Worm (Caenorhabditis elegans): ENCODE results near the gene swsn-3.

swsn-3 gene

ce11 chrIII:2786740-2787139, 18.3 kb upstream of the swsn-3 start, which contains the start of gene nduc-2 (continued):
- no peak for TF ChIP-seq snpc-1.3 (tag; optimal IDR thresholded peaks at IDR 0.05; ENCODE audit: insufficient read depth)
- TF ChIP-seq Y67H2A.10 (GFP tag; conservative IDR thresholded peaks at IDR 0.05) = no peak
- TF ChIP-seq K12H6.12 (tag; optimal IDR thresholded peaks at IDR 0.05) = no peak
- no peak for TF ChIP-seq lin-54 (GFP tag; optimal IDR thresholded peaks at IDR 0.05)
- TF ChIP-seq lir-1 (GFP tag; conservative IDR thresholded peaks at IDR 0.05) = no peak
- TF ChIP-seq madf-10 (tag; optimal IDR thresholded peaks at IDR 0.05) = no peak
- TF ChIP-seq lin-26 (GFP tag; IDR thresholded peaks at IDR 0.05) = no peak
- no peak for TF ChIP-seq T26A5.8 (tag; optimal IDR thresholded peaks at IDR 0.05)
- no peak for TF ChIP-seq F57C9.4 (tag; optimal IDR thresholded peaks at IDR 0.05)
- no peak for TF ChIP-seq nhr-179 (tag; optimal IDR thresholded peaks at IDR 0.05)
- 0 out of 2 replicates have a peak, but pooled peaks have one; percentile 51 for TF ChIP-seq lag-1 (GFP tag; IDR thresholded peaks at IDR 0.05)
- TF ChIP-seq atf-7 (tag; optimal IDR thresholded peaks at IDR 0.05) = no peak
- TF ChIP-seq ztf-6 (GFP tag; IDR thresholded peaks at IDR 0.05) = no peak
- TF ChIP-seq nfya-1 (tag; optimal IDR thresholded peaks at IDR 0.05; ENCODE audit: borderline replicate concordance, insufficient read depth) = no peak
- no peak for TF ChIP-seq hlh-12 (tag; optimal IDR thresholded peaks at IDR 0.05)
- TF ChIP-seq efl-1 (GFP tag; optimal IDR thresholded peaks at IDR 0.05) = no peak
- TF ChIP-seq F49E8.2 (tag; optimal IDR thresholded peaks at IDR 0.05; ENCODE audit: insufficient read depth) = no peak
- TF ChIP-seq B0336.3 (GFP tag; IDR thresholded peaks at IDR 0.05) = peak; percentile 70; the same call in 1 of the 2 replicates
- no peak for TF ChIP-seq ztf-3 (GFP tag; optimal IDR thresholded peaks at IDR 0.05)
- TF ChIP-seq somi-1 (GFP tag; optimal IDR thresholded peaks at IDR 0.05) = no peak
- TF ChIP-seq mel-28 (tag; optimal IDR thresholded peaks at IDR 0.05; ENCODE audit: borderline replicate concordance) = no peak
- TF ChIP-seq D2030.7 (GFP tag; IDR thresholded peaks at IDR 0.05) = 0 out of 2 replicates have a peak, but pooled peaks have one; percentile 10
- TF ChIP-seq lsl-1 (GFP tag; optimal IDR thresholded peaks at IDR 0.05) = no peak
- no peak for TF ChIP-seq unc-62 (GFP tag; optimal IDR thresholded peaks at IDR 0.05)
- no peak for TF ChIP-seq rcor-1 (GFP tag; IDR thresholded peaks at IDR 0.05)
- no peak for TF ChIP-seq bed-1 (GFP tag; IDR thresholded peaks at IDR 0.05)
- TF ChIP-seq attf-6 (GFP tag; IDR thresholded peaks at IDR 0.05) = 0 out of 2 replicates have a peak, but pooled peaks have one; percentile 54
- TF ChIP-seq nhr-80 (tag; optimal IDR thresholded peaks at IDR 0.05) = no peak
- TF ChIP-seq F33H1.4 (GFP tag; IDR thresholded peaks at IDR 0.05) = no peak
- TF ChIP-seq repo-1 (tag; optimal IDR thresholded peaks at IDR 0.05) = peak; percentile 5
- no peak for TF ChIP-seq dpff-1 (tag; optimal IDR thresholded peaks at IDR 0.05)
- 0 out of 2 replicates have a peak, but pooled peaks have one; percentile 15 for TF ChIP-seq C17E4.6 (GFP tag; IDR thresholded peaks at IDR 0.05)
- no peak for TF ChIP-seq F55B11.4 (tag; optimal IDR thresholded peaks at IDR 0.05; ENCODE audit: borderline replicate concordance, insufficient read depth)
- TF ChIP-seq ccch-3 (GFP tag; optimal IDR thresholded peaks at IDR 0.05) = no peak
- TF ChIP-seq F10E7.11 (tag; optimal IDR thresholded peaks at IDR 0.05) = no peak

ce11 chrIII:2785840-2786239, 17.4 kb upstream of the swsn-3 start, which contains the start of gene Y71H2AM.20:
Y71H2AM.20 (minus strand) TSS chrIII:2785948.
- peak; percentile 88 for TF ChIP-seq lir-1 (GFP tag; conservative IDR thresholded peaks at IDR 0.05)
- peak; percentile 85 for TF ChIP-seq B0019.2 (GFP tag; conservative IDR thresholded peaks at IDR 0.05)
- TF ChIP-seq hlh-12 (tag; optimal IDR thresholded peaks at IDR 0.05) = no peak
- peak; percentile 79 for TF ChIP-seq C17E4.6 (GFP tag; IDR thresholded peaks at IDR 0.05)
- TF ChIP-seq ceh-40 (GFP tag; IDR thresholded peaks at IDR 0.05) = no peak
- peak; percentile 76; the same call in 1 of the 2 replicates for TF ChIP-seq lin-26 (GFP tag; IDR thresholded peaks at IDR 0.05)
- peak; percentile 86 for TF ChIP-seq nhr-80 (tag; optimal IDR thresholded peaks at IDR 0.05)
- TF ChIP-seq tlf-1 (GFP tag; optimal IDR thresholded peaks at IDR 0.05) = peak; percentile 92
- peak; percentile 93 for TF ChIP-seq D2030.7 (GFP tag; IDR thresholded peaks at IDR 0.05)
- no peak for TF ChIP-seq F37B4.10 (GFP tag; IDR thresholded peaks at IDR 0.05)
- TF ChIP-seq Y67H2A.10 (GFP tag; conservative IDR thresholded peaks at IDR 0.05) = peak; percentile 89
- peak; percentile 94 for TF ChIP-seq lin-54 (GFP tag; optimal IDR thresholded peaks at IDR 0.05)
- peak; percentile 67; the same call in 1 of the 2 replicates for TF ChIP-seq egl-44 (GFP tag; IDR thresholded peaks at IDR 0.05)
- TF ChIP-seq ccch-3 (GFP tag; optimal IDR thresholded peaks at IDR 0.05) = no peak
- peak; percentile 67 for TF ChIP-seq chd-7 (tag; optimal IDR thresholded peaks at IDR 0.05)
- TF ChIP-seq egrh-3 (GFP tag; IDR thresholded peaks at IDR 0.05) = 0 out of 2 replicates have a peak, but pooled peaks have one; percentile 21
- 0 out of 2 replicates have a peak, but pooled peaks have one; percentile 16 for TF ChIP-seq attf-6 (GFP tag; IDR thresholded peaks at IDR 0.05)
- peak; percentile 98 for TF ChIP-seq athp-1 (tag; optimal IDR thresholded peaks at IDR 0.05)
- TF ChIP-seq cebp-2 (GFP tag; IDR thresholded peaks at IDR 0.05) = no peak
- peak; percentile 76; the same call in 1 of the 2 replicates for TF ChIP-seq hsf-1 (GFP tag; IDR thresholded peaks at IDR 0.05)
- no peak for TF ChIP-seq bed-1 (GFP tag; IDR thresholded peaks at IDR 0.05)
- TF ChIP-seq madf-8 (GFP tag; conservative IDR thresholded peaks at IDR 0.05) = peak; percentile 79
- peak; percentile 96 for TF ChIP-seq madf-3 (GFP tag; IDR thresholded peaks at IDR 0.05)

Data from whole organism, young adult.